Worm (Caenorhabditis elegans) whole organism, mixed stage, embryonic: Measurements from ENCODE around the gene copb-1.

Source experiments
- M03D4.4 ChIP-seq: sonication (generic microtip); optimal IDR thresholded peaks from 2 replicates; lab custom pipeline; 2017; ENCODE audit warnings: mild to moderate bottlenecking, missing genetic modification characterization, missing compliant biosample characterization
- blmp-1 ChIP-seq: fragments of 150-350 bp; optimal IDR thresholded peaks from 2 replicates; lab custom pipeline; 2014; ENCODE audit warnings: missing biosample characterization, missing genetic modification characterization
- elt-3 ChIP-seq: fragments of 150-350 bp; optimal IDR thresholded peaks from 2 replicates; lab custom pipeline; 2014; ENCODE audit warnings: missing biosample characterization, missing genetic modification characterization
- mep-1 ChIP-seq: fragments of 150-350 bp; optimal IDR thresholded peaks from 2 replicates; lab custom pipeline; 2017; ENCODE audit warnings: missing biosample characterization, missing genetic modification reagents, missing genetic modification characterization, inconsistent platforms
- nhr-12 ChIP-seq: fragments of 150-350 bp; optimal IDR thresholded peaks from 2 replicates; lab custom pipeline; 2014; ENCODE audit warnings: missing biosample characterization, missing genetic modification characterization
- nhr-28 ChIP-seq: fragments of 150-350 bp; optimal IDR thresholded peaks from 2 replicates; lab custom pipeline; 2014; ENCODE audit warnings: missing biosample characterization, missing genetic modification characterization
- pha-4 ChIP-seq: fragments of 150-350 bp; optimal IDR thresholded peaks from 2 replicates; lab custom pipeline; 2018; ENCODE audit warnings: missing biosample characterization, missing genetic modification reagents, missing genetic modification characterization
- snpc-4 ChIP-seq: fragments of 150-350 bp; optimal IDR thresholded peaks from 2 replicates; lab custom pipeline; 2014; ENCODE audit warnings: missing biosample characterization, missing genetic modification characterization
- tbx-8 ChIP-seq: fragments of 200-800 bp; sonication (Bioruptor generic); optimal IDR thresholded peaks from 2 replicates; lab custom pipeline; 2018; ENCODE audit warnings: mild to moderate bottlenecking, missing genetic modification characterization, moderate library complexity, missing compliant biosample characterization
- unc-39 ChIP-seq: fragments of 150-350 bp; optimal IDR thresholded peaks from 2 replicates; lab custom pipeline; 2014; ENCODE audit warnings: missing biosample characterization, missing genetic modification characterization

ce11 chrII:3063366-3063765 is 15.2 kb upstream of the copb-1 start:
- no peak for TF ChIP-seq unc-39
- TF ChIP-seq pha-4 (tag; lab: Kevin White, UChicago), result no peak
- TF ChIP-seq mep-1, result no peak
- TF ChIP-seq nhr-28, result no peak
- no peak for TF ChIP-seq blmp-1 (tag; lab: Kevin White, UChicago)
- no peak for TF ChIP-seq snpc-4 (tag; lab: Kevin White, UChicago)
- no peak for TF ChIP-seq nhr-12 (tag; lab: Kevin White, UChicago)
- no peak for TF ChIP-seq elt-3
- TF ChIP-seq M03D4.4 (tag; lab: Kevin White, UChicago), result no peak
- no peak for TF ChIP-seq tbx-8 (GFP tag; lab: Kevin White, UChicago)
